Fruit fly (Drosophila melanogaster) Kc167 (cell line): ENCODE data around the gene wol.

ENCODE experiments used
- h ChIP-seq: fragments of >200 bp; optimal IDR thresholded peaks from 3 replicates; lab custom pipeline; 2018; ENCODE audit warnings: missing external identifiers
- insv ChIP-seq: fragments of >200 bp; optimal IDR thresholded peaks from 3 replicates; lab custom pipeline; 2018; ENCODE audit warnings: missing external identifiers
- psq ChIP-seq: fragments of >200 bp; optimal IDR thresholded peaks from 2 replicates; lab custom pipeline; 2017; ENCODE audit warnings: missing external identifiers

DNA sequence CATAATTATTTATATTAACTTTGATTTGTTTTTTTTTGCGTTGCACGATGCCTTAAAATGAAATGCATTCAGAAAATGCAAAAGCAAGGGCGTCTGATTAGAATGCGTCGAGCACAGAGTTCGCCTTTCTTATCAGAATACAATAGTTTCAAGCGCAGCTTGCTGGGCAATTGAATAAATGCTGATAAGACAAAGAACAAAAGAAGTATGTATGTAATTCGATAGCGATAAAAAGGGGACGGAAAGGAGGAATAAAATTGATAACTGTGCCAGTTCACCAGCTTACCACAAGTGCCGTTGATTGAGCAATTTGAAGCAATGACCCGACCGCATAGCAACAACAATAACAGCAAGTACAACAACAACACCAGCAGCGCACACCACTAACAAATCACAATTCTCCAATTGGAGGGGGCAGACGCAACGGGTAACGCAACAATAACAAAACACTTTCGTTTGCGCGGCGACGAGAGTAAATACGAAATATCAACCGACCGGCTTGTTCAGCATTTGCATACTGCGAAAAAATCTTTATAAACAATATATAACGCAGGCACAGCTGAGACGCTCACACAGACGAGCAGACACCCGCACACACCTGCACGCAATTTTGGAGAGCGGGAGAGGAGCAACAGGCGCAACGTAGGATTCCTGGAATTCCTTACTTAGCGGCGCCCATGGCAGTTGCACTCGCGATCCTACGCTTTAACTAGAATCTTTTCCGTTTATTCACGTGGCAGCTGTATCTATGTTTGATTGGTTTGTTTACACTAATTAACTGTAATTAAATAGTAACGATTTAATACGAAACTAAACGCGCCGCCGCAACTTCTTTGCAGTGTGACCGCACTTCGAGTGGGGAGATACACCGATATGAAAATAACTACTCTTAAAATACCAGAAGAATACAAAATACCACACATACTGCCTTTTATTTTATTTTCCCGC, 2.3 kb downstream of the wol start, which contains the start of gene Btk:
- TF ChIP-seq insv (no peak), psq (lab: Kevin White, UChicago) (no peak), h (no peak)
